Worm (Caenorhabditis elegans): ENCODE measurements around the gene spp-6.

The spp-6 gene

ce11 chrX:7322323-7322722 lies 5.2 kb downstream of the spp-6 start, which contains the start of gene T08A9.13:
TSS of gene T08A9.13 (minus strand) at chrX:7322423.
- TF ChIP-seq tbx-11 (GFP tag; IDR thresholded peaks at IDR 0.05) (no peak), tra-4 (tag; optimal IDR thresholded peaks at IDR 0.05) (no peak), ets-7 (tag; optimal IDR thresholded peaks at IDR 0.05) (no peak), hmg-4 (GFP tag; optimal IDR thresholded peaks at IDR 0.05) (no peak), F13C5.2 (tag; optimal IDR thresholded peaks at IDR 0.05) (no peak), hnd-1 (tag; optimal IDR thresholded peaks at IDR 0.05) (no peak), ceh-36 (tag; optimal IDR thresholded peaks at IDR 0.05) (no peak), B0310.2 (tag; optimal IDR thresholded peaks at IDR 0.05) (no peak), hmbx-1 (tag; optimal IDR thresholded peaks at IDR 0.05) (no peak), ceh-13 (GFP tag; optimal IDR thresholded peaks at IDR 0.05) (no peak), ama-1 (optimal IDR thresholded peaks at IDR 0.05) (no peak)

- TF ChIP-seq flt-1 (GFP tag; IDR thresholded peaks at IDR 0.05) (0 out of 2 replicates have a peak, but pooled peaks have one; percentile 11), tbx-11 (GFP tag; IDR thresholded peaks at IDR 0.05) (0 out of 2 replicates have a peak, but pooled peaks have one; percentile 32), ets-7 (tag; optimal IDR thresholded peaks at IDR 0.05) (no peak)
Observed at ce11 chrX:7323604-7324003, 6.5 kb downstream of the spp-6 start.

ce11 chrX:7326967-7327651 lies 10.0 kb downstream of the spp-6 start, which contains the start of gene sng-1:
TSS of gene sng-1 (plus strand) at chrX:7327601.
- no peak for TF ChIP-seq tbx-37 (GFP tag; conservative IDR thresholded peaks at IDR 0.05)
- no peak for TF ChIP-seq ama-1 (optimal IDR thresholded peaks at IDR 0.05)
- no peak for TF ChIP-seq hmg-4 (GFP tag; optimal IDR thresholded peaks at IDR 0.05)
- no peak for TF ChIP-seq tbx-11 (GFP tag; IDR thresholded peaks at IDR 0.05)
- TF ChIP-seq F13C5.2 (tag; optimal IDR thresholded peaks at IDR 0.05), result no peak
- TF ChIP-seq hmbx-1 (tag; optimal IDR thresholded peaks at IDR 0.05), result no peak
- TF ChIP-seq pes-1 (GFP tag; IDR thresholded peaks at IDR 0.05), result no peak
- TF ChIP-seq ceh-13 (GFP tag; optimal IDR thresholded peaks at IDR 0.05), result no peak
- TF ChIP-seq tra-4 (tag; optimal IDR thresholded peaks at IDR 0.05), result no peak
- TF ChIP-seq scrt-1 (GFP tag; IDR thresholded peaks at IDR 0.05), result no peak
- TF ChIP-seq flt-1 (GFP tag; IDR thresholded peaks at IDR 0.05), result no peak
- no peak for TF ChIP-seq B0310.2 (tag; optimal IDR thresholded peaks at IDR 0.05)
- TF ChIP-seq ets-7 (tag; optimal IDR thresholded peaks at IDR 0.05), result no peak
- no peak for TF ChIP-seq aly-1 (tag; optimal IDR thresholded peaks at IDR 0.05)
- no peak for TF ChIP-seq ceh-36 (tag; optimal IDR thresholded peaks at IDR 0.05)
- no peak for TF ChIP-seq sea-1 (GFP tag; conservative IDR thresholded peaks at IDR 0.05)

ce11 chrX:7328065-7328564 lies 11.0 kb downstream of the spp-6 start:
- TF ChIP-seq tra-4 (tag; optimal IDR thresholded peaks at IDR 0.05), result no peak
- TF ChIP-seq hmbx-1 (tag; optimal IDR thresholded peaks at IDR 0.05), result no peak
- TF ChIP-seq tbx-37 (GFP tag; conservative IDR thresholded peaks at IDR 0.05), result no peak
- TF ChIP-seq ceh-13 (GFP tag; optimal IDR thresholded peaks at IDR 0.05), result no peak
- no peak for TF ChIP-seq flt-1 (GFP tag; IDR thresholded peaks at IDR 0.05)
- no peak for TF ChIP-seq hnd-1 (tag; optimal IDR thresholded peaks at IDR 0.05)
- no peak for TF ChIP-seq sea-1 (GFP tag; conservative IDR thresholded peaks at IDR 0.05)
- no peak for TF ChIP-seq scrt-1 (GFP tag; IDR thresholded peaks at IDR 0.05)
- no peak for TF ChIP-seq hmg-4 (GFP tag; optimal IDR thresholded peaks at IDR 0.05)
- no peak for TF ChIP-seq ama-1 (optimal IDR thresholded peaks at IDR 0.05)
- no peak for TF ChIP-seq F13C5.2 (tag; optimal IDR thresholded peaks at IDR 0.05)
- no peak for TF ChIP-seq ceh-36 (tag; optimal IDR thresholded peaks at IDR 0.05)
- TF ChIP-seq B0310.2 (tag; optimal IDR thresholded peaks at IDR 0.05), result no peak
- TF ChIP-seq aly-1 (tag; optimal IDR thresholded peaks at IDR 0.05), result no peak
- no peak for TF ChIP-seq pes-1 (GFP tag; IDR thresholded peaks at IDR 0.05)
- no peak for TF ChIP-seq tbx-11 (GFP tag; IDR thresholded peaks at IDR 0.05)
- TF ChIP-seq ets-7 (tag; optimal IDR thresholded peaks at IDR 0.05), result no peak

- TF ChIP-seq tbx-11 (GFP tag; IDR thresholded peaks at IDR 0.05) (no peak), aly-1 (tag; optimal IDR thresholded peaks at IDR 0.05) (no peak), ama-1 (optimal IDR thresholded peaks at IDR 0.05) (no peak), hmg-4 (GFP tag; optimal IDR thresholded peaks at IDR 0.05) (no peak), pes-1 (GFP tag; IDR thresholded peaks at IDR 0.05) (no peak)
Observed at ce11 chrX:7329601-7330000, 12.5 kb downstream of the spp-6 start, which contains the start of gene ttr-59. TSS of gene ttr-59 (plus strand) at chrX:7329818.

- TF ChIP-seq aly-1 (tag; optimal IDR thresholded peaks at IDR 0.05) (no peak), flt-1 (GFP tag; IDR thresholded peaks at IDR 0.05) (no peak), tbx-37 (GFP tag; conservative IDR thresholded peaks at IDR 0.05) (no peak), pes-1 (GFP tag; IDR thresholded peaks at IDR 0.05) (no peak), ama-1 (optimal IDR thresholded peaks at IDR 0.05) (no peak), F13C5.2 (tag; optimal IDR thresholded peaks at IDR 0.05) (no peak), scrt-1 (GFP tag; IDR thresholded peaks at IDR 0.05) (no peak), ets-7 (tag; optimal IDR thresholded peaks at IDR 0.05) (no peak)
Observed at ce11 chrX:7330685-7331196, 13.6 kb downstream of the spp-6 start, which contains the start of gene ttr-30. TSS of gene ttr-30 (plus strand) at chrX:7330949.

- peak; percentile 78 for TF ChIP-seq hmg-4 (GFP tag; optimal IDR thresholded peaks at IDR 0.05)
- TF ChIP-seq ama-1 (optimal IDR thresholded peaks at IDR 0.05), result no peak
- TF ChIP-seq F13C5.2 (tag; optimal IDR thresholded peaks at IDR 0.05), result peak; percentile 42
Observed at ce11 chrX:7334302-7334724, 17.2 kb downstream of the spp-6 start, which contains the start of gene epg-7. TSS of gene epg-7 (plus strand) at chrX:7334714.

ce11 chrX:7340394-7340793 lies 23.3 kb downstream of the spp-6 start:
- TF ChIP-seq F13C5.2 (tag; optimal IDR thresholded peaks at IDR 0.05) (no peak), scrt-1 (GFP tag; IDR thresholded peaks at IDR 0.05) (no peak), sea-1 (GFP tag; conservative IDR thresholded peaks at IDR 0.05) (no peak), ceh-36 (tag; optimal IDR thresholded peaks at IDR 0.05) (no peak), ceh-13 (GFP tag; optimal IDR thresholded peaks at IDR 0.05) (no peak), ama-1 (optimal IDR thresholded peaks at IDR 0.05) (peak; percentile 53), hmg-4 (GFP tag; optimal IDR thresholded peaks at IDR 0.05) (peak; percentile 12), B0310.2 (tag; optimal IDR thresholded peaks at IDR 0.05) (no peak), hmbx-1 (tag; optimal IDR thresholded peaks at IDR 0.05) (no peak)
